Worm (Caenorhabditis elegans) whole organism, L1 larva: ENCODE measurements around the gene C37C3.2.

Experiments used
- aly-2 ChIP-seq: fragments of 150-350 bp; optimal IDR thresholded peaks from 2 replicates; lab custom pipeline; 2014; ENCODE audit warnings: missing biosample characterization, missing genetic modification characterization
- egl-13 ChIP-seq: sonication (generic microtip); optimal IDR thresholded peaks from 2 replicates; lab custom pipeline; 2016; ENCODE audit warnings: missing genotype, missing genetic modification reagents, missing genetic modification characterization, missing compliant biosample characterization
- lsy-2 ChIP-seq, 2 experiments: fragments of 150-350 bp; optimal IDR thresholded peaks; 2 replicates each; lab custom pipeline; 2014; ENCODE audit warnings: missing biosample characterization in 2 of 2, missing genetic modification characterization in 2 of 2
- mep-1 ChIP-seq: fragments of 150-350 bp; optimal IDR thresholded peaks from 2 replicates; lab custom pipeline; 2014; ENCODE audit warnings: missing biosample characterization, missing genetic modification characterization
- nhr-11 ChIP-seq: fragments of 150-350 bp; optimal IDR thresholded peaks from 2 replicates; lab custom pipeline; 2014; ENCODE audit warnings: missing biosample characterization, missing genetic modification characterization
- nhr-85 ChIP-seq: sonication (generic microtip); peaks from one replicate; lab custom pipeline; 2016; ENCODE audit warnings: missing genetic modification characterization, inconsistent platforms, missing compliant biosample characterization

- TF ChIP-seq nhr-85 (tag; lab: Kevin White, UChicago) (no peak), nhr-11 (tag; lab: Kevin White, UChicago) (no peak), egl-13 (tag; lab: Kevin White, UChicago) (no peak), aly-2 (no peak), lsy-2 (tag; optimal IDR thresholded peaks at IDR 0.05; lab: Kevin White, UChicago) (no peak), mep-1 (tag; lab: Kevin White, UChicago) (no peak)
Measured at ce11 chrV:7872945-7873344, 17.2 kb downstream of the C37C3.2 start.
